Worm (Caenorhabditis elegans) whole organism, early embryonic: ENCODE measurements around the gene ctr-9.

Experiments
- aly-1 ChIP-seq: sonication (generic microtip); optimal IDR thresholded peaks from 2 replicates; lab custom pipeline; 2016; ENCODE audit warnings: missing genetic modification characterization, missing compliant biosample characterization
- ama-1 ChIP-seq: fragments of 150-350 bp; optimal IDR thresholded peaks from 2 replicates; lab custom pipeline; 2014
- ceh-13 ChIP-seq: fragments of 200-800 bp; sonication (Bioruptor generic); optimal IDR thresholded peaks from 2 replicates; lab custom pipeline; 2018; ENCODE audit warnings: mild to moderate bottlenecking, missing genetic modification characterization, missing compliant biosample characterization
- hmbx-1 ChIP-seq: sonication (generic microtip); optimal IDR thresholded peaks from 2 replicates; lab custom pipeline; 2016; ENCODE audit warnings: mild to moderate bottlenecking, missing genetic modification characterization, missing compliant biosample characterization
- hnd-1 ChIP-seq: sonication (generic microtip); optimal IDR thresholded peaks from 2 replicates; lab custom pipeline; 2016; ENCODE audit warnings: missing genetic modification characterization, missing compliant biosample characterization
- pes-1 ChIP-seq: fragments of 200-800 bp; sonication (Bioruptor generic); IDR thresholded peaks from 2 replicates; pipeline ENCODE4 v1.3.6; 2022; ENCODE audit warnings: missing genetic modification reagents, missing genetic modification characterization, missing compliant biosample characterization
- tbx-11 ChIP-seq: fragments of 200-800 bp; sonication (Bioruptor generic); IDR thresholded peaks from 2 replicates; pipeline ENCODE4 v1.3.6; 2022; ENCODE audit warnings: missing genetic modification characterization, missing compliant biosample characterization

DNA sequence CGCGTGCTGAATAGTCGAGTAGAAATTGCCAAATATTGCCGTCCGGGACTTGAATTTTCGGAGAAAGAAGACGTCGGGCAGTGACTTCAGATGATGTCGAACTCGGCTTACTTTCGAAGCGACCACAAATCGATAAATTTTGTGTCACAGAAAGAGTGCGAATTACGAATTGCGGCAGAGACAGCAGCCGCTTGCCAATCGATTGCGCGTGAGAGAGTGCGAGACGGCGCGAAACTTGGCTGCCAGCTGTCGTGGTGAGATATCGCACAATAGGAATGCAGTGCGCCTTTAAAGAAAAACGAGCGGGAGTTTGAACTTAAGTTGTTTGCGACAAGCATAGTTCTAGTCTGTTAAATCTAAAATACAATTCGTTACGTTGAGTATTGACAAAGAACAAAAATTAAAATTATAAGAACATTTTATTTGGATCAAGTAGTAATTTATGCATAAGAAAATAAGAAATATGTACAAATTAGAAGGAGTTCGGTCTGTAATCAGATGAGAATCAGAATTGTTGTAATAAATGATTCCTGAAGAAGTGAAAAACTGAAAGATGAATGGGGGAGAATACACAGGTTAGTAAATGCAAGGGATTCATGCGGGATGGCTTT, 47.7 kb upstream of the ctr-9 start, which contains the start of gene pir-2:
- TF ChIP-seq pes-1 (GFP tag; lab: Robert Waterston, UW) (peak; percentile 27; the same call in 1 of the 2 replicates), ama-1 (no peak), hnd-1 (tag; lab: Kevin White, UChicago) (no peak), ceh-13 (GFP tag; lab: Kevin White, UChicago) (no peak), tbx-11 (GFP tag; lab: Robert Waterston, UW) (no peak), hmbx-1 (tag; lab: Kevin White, UChicago) (no peak), aly-1 (no peak)
